Worm (Caenorhabditis elegans) whole organism, mixed stage, embryonic: ENCODE results near the gene H01M10.2.

ENCODE experiments used
- M03D4.4 ChIP-seq: sonication (generic microtip); optimal IDR thresholded peaks from 2 replicates; lab custom pipeline; 2017; ENCODE audit warnings: mild to moderate bottlenecking, missing genetic modification characterization, missing compliant biosample characterization
- bed-3 ChIP-seq: fragments of 200-800 bp; sonication (Bioruptor generic); optimal IDR thresholded peaks from 3 replicates; lab custom pipeline; 2018; ENCODE audit warnings: mild to moderate bottlenecking, missing genetic modification characterization, moderate library complexity, missing compliant biosample characterization
- blmp-1 ChIP-seq: fragments of 150-350 bp; optimal IDR thresholded peaks from 2 replicates; lab custom pipeline; 2014; ENCODE audit warnings: missing biosample characterization, missing genetic modification characterization
- ceh-39 ChIP-seq: fragments of 150-350 bp; optimal IDR thresholded peaks from 2 replicates; lab custom pipeline; 2014; ENCODE audit warnings: missing biosample characterization, missing genetic modification characterization
- ceh-43 ChIP-seq: fragments of 200-800 bp; sonication (Bioruptor generic); optimal IDR thresholded peaks from 2 replicates; lab custom pipeline; 2018; ENCODE audit warnings: mild to moderate bottlenecking, missing genetic modification characterization, moderate library complexity, missing compliant biosample characterization
- ceh-83 ChIP-seq: fragments of 200-800 bp; sonication (Bioruptor generic); optimal IDR thresholded peaks from 2 replicates; lab custom pipeline; 2018; ENCODE audit warnings: mild to moderate bottlenecking, missing genetic modification characterization, missing compliant biosample characterization
- ces-1 ChIP-seq: fragments of 150-350 bp; optimal IDR thresholded peaks from 2 replicates; lab custom pipeline; 2014; ENCODE audit warnings: missing biosample characterization, missing genetic modification reagents, missing genetic modification characterization
- cnd-1 ChIP-seq: fragments of 200-800 bp; sonication (Bioruptor generic); optimal IDR thresholded peaks from 2 replicates; lab custom pipeline; 2018; ENCODE audit warnings: mild to moderate bottlenecking, missing genetic modification characterization, missing compliant biosample characterization
- drap-1 ChIP-seq: fragments of 200-800 bp; sonication (Bioruptor generic); optimal IDR thresholded peaks from 3 replicates; lab custom pipeline; 2018; ENCODE audit warnings: mild to moderate bottlenecking, missing genetic modification characterization, missing compliant biosample characterization
- elt-1 ChIP-seq: sonication (generic microtip); optimal IDR thresholded peaks from 2 replicates; lab custom pipeline; 2017; ENCODE audit warnings: missing genetic modification characterization, mild to moderate bottlenecking, missing compliant biosample characterization, antibody characterized with exemption, moderate library complexity, borderline replicate concordance; ENCODE audit not compliant: insufficient read depth
- elt-3 ChIP-seq: fragments of 150-350 bp; optimal IDR thresholded peaks from 2 replicates; lab custom pipeline; 2014; ENCODE audit warnings: missing biosample characterization, missing genetic modification characterization
- flh-1 ChIP-seq: fragments of 200-800 bp; sonication (Bioruptor generic); optimal IDR thresholded peaks from 2 replicates; lab custom pipeline; 2018; ENCODE audit warnings: mild to moderate bottlenecking, missing genetic modification characterization, moderate library complexity, missing compliant biosample characterization
- ham-2 ChIP-seq: fragments of 200-800 bp; sonication (Bioruptor generic); optimal IDR thresholded peaks from 2 replicates; lab custom pipeline; 2018; ENCODE audit warnings: mild to moderate bottlenecking, missing genetic modification characterization, missing compliant biosample characterization
- hlh-1 ChIP-seq: fragments of 150-350 bp; optimal IDR thresholded peaks from 2 replicates; lab custom pipeline; 2014; ENCODE audit warnings: missing biosample characterization, missing genetic modification reagents, missing genetic modification characterization
- lin-13 ChIP-seq: fragments of 150-350 bp; optimal IDR thresholded peaks from 2 replicates; lab custom pipeline; 2014; ENCODE audit warnings: missing biosample characterization, missing genetic modification characterization
- lin-32 ChIP-seq: fragments of 200-800 bp; sonication (Bioruptor generic); optimal IDR thresholded peaks from 2 replicates; lab custom pipeline; 2018; ENCODE audit warnings: mild to moderate bottlenecking, missing genetic modification characterization, missing compliant biosample characterization
- lsy-2 ChIP-seq: fragments of 150-350 bp; optimal IDR thresholded peaks from 2 replicates; lab custom pipeline; 2014; ENCODE audit warnings: missing biosample characterization, missing genetic modification characterization
- mab-5 ChIP-seq: fragments of 150-350 bp; optimal IDR thresholded peaks from 2 replicates; lab custom pipeline; 2014; ENCODE audit warnings: missing biosample characterization, missing genetic modification characterization
- mep-1 ChIP-seq: fragments of 150-350 bp; optimal IDR thresholded peaks from 2 replicates; lab custom pipeline; 2017; ENCODE audit warnings: missing biosample characterization, missing genetic modification reagents, missing genetic modification characterization, inconsistent platforms
- nhr-12 ChIP-seq: fragments of 150-350 bp; optimal IDR thresholded peaks from 2 replicates; lab custom pipeline; 2014; ENCODE audit warnings: missing biosample characterization, missing genetic modification characterization
- nhr-237 ChIP-seq: fragments of 150-350 bp; optimal IDR thresholded peaks from 2 replicates; lab custom pipeline; 2014; ENCODE audit warnings: missing biosample characterization, missing genetic modification characterization
- nhr-28 ChIP-seq: fragments of 150-350 bp; optimal IDR thresholded peaks from 2 replicates; lab custom pipeline; 2014; ENCODE audit warnings: missing biosample characterization, missing genetic modification characterization
- nhr-76 ChIP-seq: sonication (generic microtip); optimal IDR thresholded peaks from 2 replicates; lab custom pipeline; 2017; ENCODE audit warnings: missing biosample characterization, missing genetic modification characterization
- pha-4 ChIP-seq: fragments of 150-350 bp; optimal IDR thresholded peaks from 2 replicates; lab custom pipeline; 2018; ENCODE audit warnings: missing biosample characterization, missing genetic modification reagents, missing genetic modification characterization
- sem-2 ChIP-seq: fragments of 200-800 bp; sonication (Bioruptor generic); optimal IDR thresholded peaks from 2 replicates; lab custom pipeline; 2018; ENCODE audit warnings: mild to moderate bottlenecking, missing genetic modification characterization, missing compliant biosample characterization
- snpc-4 ChIP-seq: fragments of 150-350 bp; optimal IDR thresholded peaks from 2 replicates; lab custom pipeline; 2014; ENCODE audit warnings: missing biosample characterization, missing genetic modification characterization
- sptf-1 ChIP-seq: sonication (generic microtip); optimal IDR thresholded peaks from 2 replicates; lab custom pipeline; 2017; ENCODE audit warnings: mild to moderate bottlenecking, missing genetic modification characterization, moderate library complexity, missing compliant biosample characterization
- tbx-8 ChIP-seq: fragments of 200-800 bp; sonication (Bioruptor generic); optimal IDR thresholded peaks from 2 replicates; lab custom pipeline; 2018; ENCODE audit warnings: mild to moderate bottlenecking, missing genetic modification characterization, moderate library complexity, missing compliant biosample characterization
- unc-120 ChIP-seq: sonication (generic microtip); optimal IDR thresholded peaks from 2 replicates; lab custom pipeline; 2017; ENCODE audit warnings: missing genetic modification characterization, missing compliant biosample characterization; ENCODE audit not compliant: poor library complexity, severe bottlenecking
- unc-62 ChIP-seq: fragments of 150-350 bp; optimal IDR thresholded peaks from 2 replicates; lab custom pipeline; 2014; ENCODE audit warnings: missing biosample characterization, missing genetic modification reagents, missing genetic modification characterization
- zip-8 ChIP-seq: fragments of 150-350 bp; optimal IDR thresholded peaks from 2 replicates; lab custom pipeline; 2014; ENCODE audit warnings: missing biosample characterization, missing genetic modification characterization
- ztf-11 ChIP-seq: fragments of 150-350 bp; optimal IDR thresholded peaks from 2 replicates; lab custom pipeline; 2014; ENCODE audit warnings: missing biosample characterization, missing genetic modification characterization

The H01M10.2 gene

ce11 chrX:2581828-2582589 lies 3.5 kb downstream of the H01M10.2 start:
- TF ChIP-seq nhr-237, result no peak
- no peak for TF ChIP-seq drap-1 (GFP tag; lab: Kevin White, UChicago)
- TF ChIP-seq zip-8 (tag; lab: Kevin White, UChicago), result no peak
- TF ChIP-seq ceh-39 (tag; lab: Kevin White, UChicago), result no peak

- TF ChIP-seq ceh-83 (GFP tag; lab: Kevin White, UChicago), result no peak
- TF ChIP-seq snpc-4, result no peak
- no peak for TF ChIP-seq lin-13
- TF ChIP-seq nhr-12 (tag; lab: Kevin White, UChicago), result no peak
- no peak for TF ChIP-seq nhr-76
- TF ChIP-seq nhr-237, result no peak
- TF ChIP-seq hlh-1 (tag; lab: Kevin White, UChicago), result no peak
- no peak for TF ChIP-seq unc-120
- TF ChIP-seq ham-2 (GFP tag; lab: Kevin White, UChicago), result no peak
- no peak for TF ChIP-seq blmp-1 (tag; lab: Kevin White, UChicago)
- TF ChIP-seq ceh-43, result no peak
- TF ChIP-seq sem-2 (GFP tag; lab: Kevin White, UChicago), result no peak
- no peak for TF ChIP-seq tbx-8 (GFP tag; lab: Kevin White, UChicago)
- no peak for TF ChIP-seq drap-1 (GFP tag; lab: Kevin White, UChicago)
- TF ChIP-seq ces-1 (GFP tag; lab: Kevin White, UChicago), result no peak
- TF ChIP-seq lin-32 (GFP tag; lab: Kevin White, UChicago), result no peak
- TF ChIP-seq elt-3, result no peak
Observed at ce11 chrX:2580524-2580981, 5.0 kb downstream of the H01M10.2 start, which contains the start of gene H01M10.1. H01M10.1 (minus strand) TSS chrX:2580574.

- no peak for TF ChIP-seq nhr-12 (tag; lab: Kevin White, UChicago)
- no peak for TF ChIP-seq snpc-4
- TF ChIP-seq lin-32 (GFP tag; lab: Kevin White, UChicago), result no peak
- no peak for TF ChIP-seq drap-1 (GFP tag; lab: Kevin White, UChicago)
- no peak for TF ChIP-seq sem-2 (GFP tag; lab: Kevin White, UChicago)
- no peak for TF ChIP-seq pha-4
- TF ChIP-seq ceh-43, result no peak
- TF ChIP-seq unc-120, result no peak
- no peak for TF ChIP-seq tbx-8 (GFP tag; lab: Kevin White, UChicago)
- TF ChIP-seq mep-1, result no peak
- TF ChIP-seq unc-62 (GFP tag; lab: Kevin White, UChicago), result no peak
- TF ChIP-seq ztf-11 (tag; lab: Kevin White, UChicago), result no peak
- no peak for TF ChIP-seq lsy-2 (tag; lab: Kevin White, UChicago)
- TF ChIP-seq hlh-1 (tag; lab: Kevin White, UChicago), result no peak
- TF ChIP-seq ceh-39 (tag; lab: Kevin White, UChicago), result no peak
- TF ChIP-seq ces-1 (GFP tag; lab: Kevin White, UChicago), result no peak
- TF ChIP-seq blmp-1 (tag; lab: Kevin White, UChicago), result no peak
- TF ChIP-seq sptf-1 (tag; lab: Kevin White, UChicago), result no peak
- TF ChIP-seq nhr-237, result no peak
- TF ChIP-seq, all 35 proteins: peak for 0
Observed at ce11 chrX:2577442-2577841, 8.1 kb downstream of the H01M10.2 start, which contains the start of gene ttr-42. ttr-42 (plus strand) TSS chrX:2577742.

- TF ChIP-seq hlh-1 (tag; lab: Kevin White, UChicago), result no peak
- no peak for TF ChIP-seq blmp-1 (tag; lab: Kevin White, UChicago)
- no peak for TF ChIP-seq cnd-1
- TF ChIP-seq tbx-8 (GFP tag; lab: Kevin White, UChicago), result no peak
- no peak for TF ChIP-seq lin-13
Observed at ce11 chrX:2572646-2573149, 12.9 kb downstream of the H01M10.2 start, which contains the start of the genes ccd-5 and F52H2.1. ccd-5 (minus strand) TSS chrX:2572653. F52H2.1 (plus strand) TSS chrX:2573099.

- no peak for TF ChIP-seq flh-1
- no peak for TF ChIP-seq elt-1 (tag; lab: Kevin White, UChicago)
- no peak for TF ChIP-seq drap-1 (GFP tag; lab: Kevin White, UChicago)
- TF ChIP-seq tbx-8 (GFP tag; lab: Kevin White, UChicago), result no peak
- no peak for TF ChIP-seq nhr-28 (tag; lab: Kevin White, UChicago)
- TF ChIP-seq nhr-12 (tag; lab: Kevin White, UChicago), result no peak
- TF ChIP-seq unc-120, result no peak
- no peak for TF ChIP-seq sptf-1 (tag; lab: Kevin White, UChicago)
- no peak for TF ChIP-seq sem-2 (GFP tag; lab: Kevin White, UChicago)
- no peak for TF ChIP-seq ceh-39 (tag; lab: Kevin White, UChicago)
- TF ChIP-seq mab-5 (tag; lab: Kevin White, UChicago), result no peak
- no peak for TF ChIP-seq mep-1
- TF ChIP-seq lin-32 (GFP tag; lab: Kevin White, UChicago), result no peak
- no peak for TF ChIP-seq nhr-76
- TF ChIP-seq ham-2 (GFP tag; lab: Kevin White, UChicago), result no peak
- no peak for TF ChIP-seq pha-4
- no peak for TF ChIP-seq M03D4.4 (tag; lab: Kevin White, UChicago)
- TF ChIP-seq bed-3 (GFP tag; lab: Kevin White, UChicago), result no peak
Observed at ce11 chrX:2569040-2569439, 16.5 kb downstream of the H01M10.2 start.
